Worm (Caenorhabditis elegans) whole organism, mixed stage, embryonic: ENCODE measurements around the gene cyb-2.1.

Experiments used
- bed-3 ChIP-seq: fragments of 200-800 bp; sonication (Bioruptor generic); optimal IDR thresholded peaks from 3 replicates; lab custom pipeline; 2018; ENCODE audit warnings: mild to moderate bottlenecking, missing genetic modification characterization, moderate library complexity, missing compliant biosample characterization
- ces-1 ChIP-seq: fragments of 150-350 bp; optimal IDR thresholded peaks from 2 replicates; lab custom pipeline; 2014; ENCODE audit warnings: missing biosample characterization, missing genetic modification reagents, missing genetic modification characterization
- cnd-1 ChIP-seq: fragments of 200-800 bp; sonication (Bioruptor generic); optimal IDR thresholded peaks from 2 replicates; lab custom pipeline; 2018; ENCODE audit warnings: mild to moderate bottlenecking, missing genetic modification characterization, missing compliant biosample characterization
- elt-3 ChIP-seq: fragments of 150-350 bp; optimal IDR thresholded peaks from 2 replicates; lab custom pipeline; 2014; ENCODE audit warnings: missing biosample characterization, missing genetic modification characterization
- lin-13 ChIP-seq: fragments of 150-350 bp; optimal IDR thresholded peaks from 2 replicates; lab custom pipeline; 2014; ENCODE audit warnings: missing biosample characterization, missing genetic modification characterization
- mls-2 ChIP-seq: sonication (generic microtip); optimal IDR thresholded peaks from 2 replicates; lab custom pipeline; 2016; ENCODE audit warnings: mild to moderate bottlenecking, missing genetic modification characterization, moderate library complexity, missing compliant biosample characterization
- nhr-12 ChIP-seq: fragments of 150-350 bp; optimal IDR thresholded peaks from 2 replicates; lab custom pipeline; 2014; ENCODE audit warnings: missing biosample characterization, missing genetic modification characterization
- nhr-2 ChIP-seq: fragments of 150-350 bp; optimal IDR thresholded peaks from 2 replicates; lab custom pipeline; 2014; ENCODE audit warnings: missing biosample characterization, missing genetic modification characterization
- nhr-76 ChIP-seq: sonication (generic microtip); optimal IDR thresholded peaks from 2 replicates; lab custom pipeline; 2017; ENCODE audit warnings: missing biosample characterization, missing genetic modification characterization
- pha-4 ChIP-seq: fragments of 150-350 bp; optimal IDR thresholded peaks from 2 replicates; lab custom pipeline; 2018; ENCODE audit warnings: missing biosample characterization, missing genetic modification reagents, missing genetic modification characterization

- no peak for TF ChIP-seq bed-3 (GFP tag; lab: Kevin White, UChicago)
- TF ChIP-seq pha-4 = no peak
- no peak for TF ChIP-seq nhr-76 (tag; lab: Kevin White, UChicago)
- no peak for TF ChIP-seq nhr-2 (tag; lab: Kevin White, UChicago)
- TF ChIP-seq elt-3 (tag; lab: Kevin White, UChicago) = no peak
- TF ChIP-seq nhr-12 (tag; lab: Kevin White, UChicago) = no peak
- no peak for TF ChIP-seq ces-1 (GFP tag; lab: Kevin White, UChicago)
- TF ChIP-seq lin-13 = no peak
- no peak for TF ChIP-seq mls-2
- TF ChIP-seq cnd-1 = no peak
Observed at ce11 chrIV:10948797-10949196, 37.0 kb upstream of the cyb-2.1 start, which contains the start of gene Y69E1A.1.
